Worm (Caenorhabditis elegans): ENCODE results near the gene acy-3.

acy-3 gene

ce11 chrIII:3786427-3786935 is at the start of gene acy-3 (continued):
- peak; percentile 18 for TF ChIP-seq unc-130 (tag; optimal IDR thresholded peaks at IDR 0.05)
- no peak for TF ChIP-seq pqm-1 (tag; optimal IDR thresholded peaks at IDR 0.05)
- TF ChIP-seq alr-1 (tag; optimal IDR thresholded peaks at IDR 0.05; ENCODE audit: borderline replicate concordance): no peak
- TF ChIP-seq ztf-4 (tag; optimal IDR thresholded peaks at IDR 0.05): peak; percentile 52
- peak; percentile 51 for TF ChIP-seq swsn-7 (tag; optimal IDR thresholded peaks at IDR 0.05)
- no peak for TF ChIP-seq C04F5.9 (tag; optimal IDR thresholded peaks at IDR 0.05)
- TF ChIP-seq nhr-28 (tag; optimal IDR thresholded peaks at IDR 0.05): no peak
- no peak for TF ChIP-seq snpc-4 (tag; optimal IDR thresholded peaks at IDR 0.05)
- no peak for TF ChIP-seq lin-15B (tag; optimal IDR thresholded peaks at IDR 0.05)
- no peak for TF ChIP-seq ama-1 (optimal IDR thresholded peaks at IDR 0.05)
- TF ChIP-seq fkh-10 (GFP tag; optimal IDR thresholded peaks at IDR 0.05): no peak
- TF ChIP-seq tlp-1 (tag; optimal IDR thresholded peaks at IDR 0.05): no peak
- no peak for TF ChIP-seq lin-39 (tag; optimal IDR thresholded peaks at IDR 0.05)
- TF ChIP-seq hlh-17 (GFP tag; optimal IDR thresholded peaks at IDR 0.05; ENCODE audit: borderline replicate concordance): no peak
- no peak for TF ChIP-seq unc-86 (tag; optimal IDR thresholded peaks at IDR 0.05)
- TF ChIP-seq blmp-1 (tag; optimal IDR thresholded peaks at IDR 0.05): peak; percentile 50
- no peak for TF ChIP-seq hlh-4 (tag; optimal IDR thresholded peaks at IDR 0.05)
- TF ChIP-seq jun-1 (tag; optimal IDR thresholded peaks at IDR 0.05): peak; percentile 7
- peak in 1 of 3 experiments; percentile 35 for TF ChIP-seq dpl-1 (GFP tag; optimal IDR thresholded peaks at IDR 0.05)
- no peak for TF ChIP-seq zip-4 (GFP tag; optimal IDR thresholded peaks at IDR 0.05)
- TF ChIP-seq unc-30 (tag; optimal IDR thresholded peaks at IDR 0.05): no peak
- no peak for TF ChIP-seq fkh-8 (tag; optimal IDR thresholded peaks at IDR 0.05)
- peak in 1 of 2 experiments; percentile 30 for TF ChIP-seq mdl-1 (tag; optimal IDR thresholded peaks at IDR 0.05)
- TF ChIP-seq ceh-63 (GFP tag; optimal IDR thresholded peaks at IDR 0.05): no peak
- no peak for TF ChIP-seq mab-9 (GFP tag; IDR thresholded peaks at IDR 0.05)
- peak; percentile 86 for TF ChIP-seq nhr-85 (tag)
- peak; percentile 46 to 58 for TF ChIP-seq efl-1 (optimal IDR thresholded peaks at IDR 0.05)
- peak in 1 of 2 experiments; percentile 94 for TF ChIP-seq efl-1 (GFP tag; optimal IDR thresholded peaks at IDR 0.05 in 1 of 2)
- peak; percentile 62 for TF ChIP-seq nhr-20 (tag; optimal IDR thresholded peaks at IDR 0.05)
- TF ChIP-seq ceh-90 (tag; optimal IDR thresholded peaks at IDR 0.05): no peak
- TF ChIP-seq ceh-82 (tag; optimal IDR thresholded peaks at IDR 0.05): no peak
- TF ChIP-seq nhr-71 (tag; optimal IDR thresholded peaks at IDR 0.05): peak; percentile 85

DNA sequence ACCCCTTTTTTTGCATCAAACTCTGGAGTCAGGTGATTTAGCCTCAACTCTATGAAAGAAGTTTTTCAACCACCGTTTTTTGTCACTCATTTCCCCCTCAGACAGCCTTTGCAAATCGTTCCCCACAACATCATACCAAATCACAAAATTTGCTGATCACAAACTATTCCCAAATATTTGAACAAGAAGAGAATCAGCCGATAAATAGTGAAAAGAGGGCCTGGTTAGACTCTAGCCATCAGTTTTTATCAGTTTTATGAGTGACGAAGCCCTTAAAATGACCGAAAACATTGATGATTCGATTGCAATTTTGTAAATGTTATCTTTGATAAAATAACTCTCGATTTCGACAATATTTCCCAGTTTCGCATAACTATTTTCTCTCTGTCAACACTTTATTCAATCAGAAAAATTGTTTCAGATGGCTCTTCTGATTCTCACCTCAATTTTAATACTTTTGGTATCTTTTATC is 48.6 kb upstream of the acy-3 start, which contains the start of gene cyp-25A2:
Gene cyp-25A2 (plus strand): TSS at position 422 of the 472 bp plus-strand sequence.
- TF ChIP-seq rnt-1 (tag; optimal IDR thresholded peaks at IDR 0.05): no peak
- no peak for TF ChIP-seq ceh-8 (GFP tag; optimal IDR thresholded peaks at IDR 0.05)
- TF ChIP-seq ceh-90 (tag; optimal IDR thresholded peaks at IDR 0.05): no peak
- TF ChIP-seq irx-1 (tag; optimal IDR thresholded peaks at IDR 0.05): no peak
- TF ChIP-seq pax-3 (tag; optimal IDR thresholded peaks at IDR 0.05): no peak
- TF ChIP-seq ceh-63 (GFP tag; optimal IDR thresholded peaks at IDR 0.05): no peak
- TF ChIP-seq elt-3 (tag; optimal IDR thresholded peaks at IDR 0.05): no peak
- no peak for TF ChIP-seq nhr-71 (tag; optimal IDR thresholded peaks at IDR 0.05)
- TF ChIP-seq nhr-28 (tag; optimal IDR thresholded peaks at IDR 0.05): no peak
- TF ChIP-seq efl-1 (optimal IDR thresholded peaks at IDR 0.05): no peak
- TF ChIP-seq efl-1 (GFP tag; optimal IDR thresholded peaks at IDR 0.05 in 1 of 2): peak in 1 of 2 experiments; percentile 66
- TF ChIP-seq elt-2 (tag; optimal IDR thresholded peaks at IDR 0.05): peak; percentile 73
- TF ChIP-seq swsn-7 (tag; optimal IDR thresholded peaks at IDR 0.05): no peak
- TF ChIP-seq C16A3.4 (tag; optimal IDR thresholded peaks at IDR 0.05): no peak
- TF ChIP-seq blmp-1 (tag; optimal IDR thresholded peaks at IDR 0.05): no peak
- no peak for TF ChIP-seq tlp-1 (tag; optimal IDR thresholded peaks at IDR 0.05)
- no peak for TF ChIP-seq ztf-4 (tag; optimal IDR thresholded peaks at IDR 0.05)
- TF ChIP-seq nhr-20 (tag; optimal IDR thresholded peaks at IDR 0.05): peak; percentile 6
- no peak for TF ChIP-seq unc-62 (GFP tag; optimal IDR thresholded peaks at IDR 0.05)
- no peak for TF ChIP-seq egl-13 (tag; optimal IDR thresholded peaks at IDR 0.05)
- TF ChIP-seq ama-1 (optimal IDR thresholded peaks at IDR 0.05): no peak
- TF ChIP-seq aly-2 (tag; optimal IDR thresholded peaks at IDR 0.05): no peak
